Fruit fly (Drosophila melanogaster) whole organism, pupa: Measurements from ENCODE around the gene CAH9.

ENCODE experiments used
- CG10348 ChIP-seq: fragments of 200-800 bp; sonication (Bioruptor generic); IDR thresholded peaks from 2 replicates; pipeline ENCODE4 v1.3.6; 2022; ENCODE audit warnings: missing biosample characterization, missing genetic modification characterization
- CG14655 ChIP-seq: fragments of 200-800 bp; sonication (Bioruptor generic); optimal IDR thresholded peaks from 3 replicates; lab custom pipeline; 2017; ENCODE audit warnings: mild to moderate bottlenecking, missing biosample characterization, missing genetic modification reagents, missing genetic modification characterization
- CG4496 ChIP-seq: fragments of 200-800 bp; sonication (Bioruptor generic); IDR thresholded peaks from 3 replicates; pipeline ENCODE4 v1.3.6; 2022; ENCODE audit warnings: missing biosample characterization, missing genetic modification characterization
- CG8159 ChIP-seq: fragments of 200-800 bp; sonication (Bioruptor generic); optimal IDR thresholded peaks from 3 replicates; lab custom pipeline; 2018; ENCODE audit warnings: missing biosample characterization, mild to moderate bottlenecking, missing genetic modification characterization, moderate library complexity
- D1 ChIP-seq: fragments of 200-800 bp; sonication (Bioruptor generic); optimal IDR thresholded peaks from 2 replicates; lab custom pipeline; 2018; ENCODE audit warnings: missing biosample characterization, mild to moderate bottlenecking, missing genetic modification characterization, moderate library complexity
- EcR ChIP-seq: fragments of 200-800 bp; sonication (Bioruptor generic); optimal IDR thresholded peaks from 3 replicates; lab custom pipeline; 2019; ENCODE audit warnings: missing biosample characterization, missing genetic modification characterization, mild to moderate bottlenecking, moderate library complexity, missing genetic modification reagents
- Ets98B ChIP-seq: fragments of 200-800 bp; sonication (Bioruptor generic); IDR thresholded peaks from 2 replicates; pipeline ENCODE4 v1.3.6; 2022; ENCODE audit warnings: missing biosample characterization, missing genetic modification characterization
- Snoo ChIP-seq: fragments of 200-800 bp; sonication (Bioruptor generic); optimal IDR thresholded peaks from 3 replicates; lab custom pipeline; 2017; ENCODE audit warnings: missing biosample characterization, mild to moderate bottlenecking, missing genetic modification characterization, inconsistent platforms
- gl ChIP-seq: fragments of 200-800 bp; sonication (Bioruptor generic); optimal IDR thresholded peaks from 2 replicates; lab custom pipeline; 2018; ENCODE audit warnings: missing biosample characterization, mild to moderate bottlenecking, missing genetic modification characterization
- rn ChIP-seq: fragments of 200-800 bp; sonication (Bioruptor generic); IDR thresholded peaks from 2 replicates; pipeline ENCODE4 v1.3.6; 2022; ENCODE audit warnings: missing biosample characterization, missing genetic modification characterization

DNA sequence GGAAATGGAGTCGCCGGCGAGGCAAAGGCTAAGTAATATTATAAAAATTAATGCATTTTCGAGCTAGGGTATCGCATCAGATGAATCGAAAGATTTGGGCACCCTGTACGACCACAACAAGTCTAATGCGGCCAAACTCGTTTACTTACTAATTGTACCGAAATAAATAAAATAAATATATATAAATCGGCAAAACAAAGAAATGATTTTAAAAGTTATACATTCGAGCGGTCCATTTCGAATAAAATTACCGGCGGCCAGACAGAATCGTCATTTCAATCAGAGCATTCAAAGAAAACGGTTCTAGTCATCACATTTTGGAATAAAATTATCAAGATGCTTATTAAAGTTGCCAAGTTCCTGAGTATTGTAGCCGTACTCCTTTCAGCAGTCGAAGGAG is 13.1 kb downstream of the CAH9 start, which contains the start of gene CG14258:
- no peak for TF ChIP-seq CG14655 (GFP tag; lab: Kevin White, UChicago)
- no peak for TF ChIP-seq CG4496 (GFP tag; lab: Robert Waterston, UW)
- TF ChIP-seq CG10348 (GFP tag; lab: Robert Waterston, UW), result no peak
- no peak for TF ChIP-seq CG8159 (tag; lab: Kevin White, UChicago)
- TF ChIP-seq Ets98B, result no peak
- TF ChIP-seq Snoo (tag; lab: Kevin White, UChicago), result no peak
- TF ChIP-seq D1 (tag; lab: Kevin White, UChicago), result no peak
- no peak for TF ChIP-seq gl
- TF ChIP-seq rn (GFP tag; lab: Robert Waterston, UW), result no peak
- no peak for TF ChIP-seq EcR (GFP tag; lab: Kevin White, UChicago)
